Worm (Caenorhabditis elegans) whole organism, young adult: ENCODE measurements around the gene nhr-291.

ENCODE experiments used
- F10E7.11 ChIP-seq: sonication (generic microtip); optimal IDR thresholded peaks from 2 replicates; lab custom pipeline; 2017; ENCODE audit warnings: mild to moderate bottlenecking, missing genetic modification characterization, moderate library complexity, missing compliant biosample characterization
- F23B12.7 ChIP-seq: sonication (generic microtip); optimal IDR thresholded peaks from 2 replicates; lab custom pipeline; 2017; ENCODE audit warnings: missing genetic modification characterization, mild to moderate bottlenecking, missing compliant biosample characterization, antibody characterized with exemption, moderate library complexity; ENCODE audit not compliant: insufficient read depth
- F33H1.4 ChIP-seq: fragments of 200-800 bp; sonication (Bioruptor generic); IDR thresholded peaks from 2 replicates; pipeline ENCODE4 v1.3.6; 2022; ENCODE audit warnings: missing genetic modification reagents, missing genetic modification characterization, missing compliant biosample characterization
- F39B2.1 ChIP-seq: fragments of 200-800 bp; sonication (Bioruptor generic); IDR thresholded peaks from 2 replicates; pipeline ENCODE4 v1.3.6; 2022; ENCODE audit warnings: missing genetic modification reagents, missing genetic modification characterization, missing compliant biosample characterization
- T26A5.8 ChIP-seq: sonication (generic microtip); optimal IDR thresholded peaks from 2 replicates; lab custom pipeline; 2016; ENCODE audit warnings: missing genetic modification characterization, missing compliant biosample characterization
- Y67H2A.10 ChIP-seq: fragments of 200-800 bp; sonication (Bioruptor generic); conservative IDR thresholded peaks from 2 replicates; pipeline ENCODE4 v1.3.6; 2022; ENCODE audit warnings: missing genetic modification reagents, missing genetic modification characterization, missing compliant biosample characterization
- ZK185.1 ChIP-seq: sonication (generic microtip); optimal IDR thresholded peaks from 2 replicates; lab custom pipeline; 2016; ENCODE audit warnings: mild to moderate bottlenecking, missing genetic modification characterization, missing compliant biosample characterization; ENCODE audit not compliant: poor library complexity, severe bottlenecking
- akir-1 ChIP-seq: fragments of 200-800 bp; sonication (Bioruptor generic); optimal IDR thresholded peaks from 2 replicates; lab custom pipeline; 2018; ENCODE audit warnings: mild to moderate bottlenecking, missing genetic modification characterization, moderate library complexity, missing compliant biosample characterization
- ama-1 ChIP-seq, 3 experiments: fragments of 150-350 bp in 1 of 3; sonication (generic microtip) in 2 of 3; optimal IDR thresholded peaks; 2 replicates each; lab custom pipeline; 2014 to 2018; ENCODE audit warnings: missing biosample characterization in 2 of 3, missing genetic modification characterization in 2 of 3, missing genetic modification reagents in 2 of 3
- attf-5 ChIP-seq: fragments of 200-800 bp; sonication (Bioruptor generic); optimal IDR thresholded peaks from 2 replicates; lab custom pipeline; 2018; ENCODE audit warnings: mild to moderate bottlenecking, missing genetic modification characterization, missing compliant biosample characterization
- ccch-3 ChIP-seq: fragments of 200-800 bp; sonication (Bioruptor generic); optimal IDR thresholded peaks from 2 replicates; lab custom pipeline; 2018; ENCODE audit warnings: mild to moderate bottlenecking, missing genetic modification characterization, missing compliant biosample characterization
- cebp-1 ChIP-seq, 2 experiments: fragments of 200-800 bp in 1 of 2; sonication (Bioruptor generic) in 1 of 2; sonication (generic microtip) in 1 of 2; IDR thresholded peaks in 1 of 2; optimal IDR thresholded peaks in 1 of 2; 2 replicates each; pipeline versions ENCODE4 v1.3.6 to Lab custom; 2017 to 2022; ENCODE audit warnings: missing compliant biosample characterization in 2 of 2, missing genetic modification characterization in 2 of 2, mild to moderate bottlenecking in 1 of 2, missing genetic modification reagents in 1 of 2, moderate library complexity in 1 of 2
- ceh-58 ChIP-seq: fragments of 200-800 bp; sonication (Bioruptor generic); IDR thresholded peaks from 2 replicates; pipeline ENCODE4 v1.3.6; 2022; ENCODE audit warnings: missing genetic modification characterization, missing compliant biosample characterization
- ceh-79 ChIP-seq: sonication (generic microtip); optimal IDR thresholded peaks from 2 replicates; lab custom pipeline; 2017; ENCODE audit warnings: mild to moderate bottlenecking, missing genetic modification characterization, missing compliant biosample characterization
- egl-18 ChIP-seq: fragments of 200-800 bp; sonication (Bioruptor generic); IDR thresholded peaks from 2 replicates; pipeline ENCODE4 v1.3.6; 2022; ENCODE audit warnings: missing genetic modification reagents, missing genetic modification characterization, missing compliant biosample characterization
- egl-44 ChIP-seq: fragments of 200-800 bp; sonication (Bioruptor generic); IDR thresholded peaks from 2 replicates; pipeline ENCODE4 v1.3.6; 2022; ENCODE audit warnings: missing genetic modification reagents, missing genetic modification characterization, missing compliant biosample characterization
- egrh-3 ChIP-seq: fragments of 200-800 bp; sonication (Bioruptor generic); IDR thresholded peaks from 2 replicates; pipeline ENCODE4 v1.3.6; 2022; ENCODE audit warnings: missing genetic modification reagents, missing genetic modification characterization, missing compliant biosample characterization
- fkh-3 ChIP-seq: sonication (generic microtip); optimal IDR thresholded peaks from 2 replicates; lab custom pipeline; 2016; ENCODE audit warnings: mild to moderate bottlenecking, missing genetic modification characterization, missing compliant biosample characterization
- gei-17 ChIP-seq: fragments of 200-800 bp; sonication (Bioruptor generic); optimal IDR thresholded peaks from 2 replicates; lab custom pipeline; 2018; ENCODE audit warnings: mild to moderate bottlenecking, missing genetic modification characterization, missing compliant biosample characterization
- him-1 ChIP-seq: sonication (generic microtip); optimal IDR thresholded peaks from 2 replicates; lab custom pipeline; 2016; ENCODE audit warnings: missing genotype, missing genetic modification reagents, missing genetic modification characterization, missing compliant biosample characterization
- hlh-12 ChIP-seq: sonication (generic microtip); optimal IDR thresholded peaks from 2 replicates; lab custom pipeline; 2016; ENCODE audit warnings: missing genetic modification characterization, missing compliant biosample characterization
- hsf-1 ChIP-seq: fragments of 200-800 bp; sonication (Bioruptor generic); IDR thresholded peaks from 2 replicates; pipeline ENCODE4 v1.3.6; 2022; ENCODE audit warnings: missing genetic modification reagents, missing genetic modification characterization, missing compliant biosample characterization
- lin-40 ChIP-seq: sonication (generic microtip); optimal IDR thresholded peaks from 2 replicates; lab custom pipeline; 2016; ENCODE audit warnings: missing genetic modification characterization, mild to moderate bottlenecking, missing compliant biosample characterization, missing genotype, missing genetic modification reagents
- lin-54 ChIP-seq: fragments of 200-800 bp; sonication (Bioruptor generic); optimal IDR thresholded peaks from 2 replicates; lab custom pipeline; 2018; ENCODE audit warnings: mild to moderate bottlenecking, missing genetic modification characterization, missing compliant biosample characterization
- madf-3 ChIP-seq: fragments of 200-800 bp; sonication (Bioruptor generic); IDR thresholded peaks from 2 replicates; pipeline ENCODE4 v1.3.6; 2022; ENCODE audit warnings: missing genetic modification reagents, missing genetic modification characterization, missing compliant biosample characterization
- mcd-1 ChIP-seq: fragments of 200-800 bp; sonication (Bioruptor generic); IDR thresholded peaks from 2 replicates; pipeline ENCODE4 v1.3.6; 2022; ENCODE audit warnings: missing genetic modification reagents, missing genetic modification characterization, missing compliant biosample characterization
- nfya-2 ChIP-seq: fragments of 200-800 bp; sonication (Bioruptor generic); IDR thresholded peaks from 2 replicates; pipeline ENCODE4 v1.3.6; 2022; ENCODE audit warnings: missing genetic modification reagents, missing genetic modification characterization, missing compliant biosample characterization
- nhr-120 ChIP-seq: fragments of 200-800 bp; sonication (Bioruptor generic); IDR thresholded peaks from 2 replicates; pipeline ENCODE4 v1.3.6; 2022; ENCODE audit warnings: missing genetic modification characterization, missing compliant biosample characterization
- nhr-27 ChIP-seq: fragments of 200-800 bp; sonication (Bioruptor generic); optimal IDR thresholded peaks from 2 replicates; lab custom pipeline; 2018; ENCODE audit warnings: mild to moderate bottlenecking, missing genetic modification characterization, moderate library complexity, missing compliant biosample characterization
- nhr-90 ChIP-seq: sonication (generic microtip); optimal IDR thresholded peaks from 2 replicates; lab custom pipeline; 2016; ENCODE audit warnings: missing genotype, mild to moderate bottlenecking, missing genetic modification characterization, missing compliant biosample characterization
- snpc-3.4 ChIP-seq: sonication (generic microtip); optimal IDR thresholded peaks from 2 replicates; lab custom pipeline; 2017; ENCODE audit warnings: missing genetic modification characterization, mild to moderate bottlenecking, missing compliant biosample characterization, antibody characterized with exemption, moderate library complexity, missing genotype, missing genetic modification reagents
- somi-1 ChIP-seq: fragments of 200-800 bp; sonication (Bioruptor generic); optimal IDR thresholded peaks from 2 replicates; lab custom pipeline; 2018; ENCODE audit warnings: mild to moderate bottlenecking, missing genetic modification characterization, missing compliant biosample characterization
- tlf-1 ChIP-seq: fragments of 200-800 bp; sonication (Bioruptor generic); optimal IDR thresholded peaks from 2 replicates; lab custom pipeline; 2018; ENCODE audit warnings: mild to moderate bottlenecking, missing genetic modification characterization, missing compliant biosample characterization
- zim-3 ChIP-seq: sonication (generic microtip); optimal IDR thresholded peaks from 2 replicates; lab custom pipeline; 2017; ENCODE audit warnings: mild to moderate bottlenecking, missing genetic modification characterization, moderate library complexity, missing compliant biosample characterization
- ztf-25 ChIP-seq: fragments of 200-800 bp; sonication (Bioruptor generic); IDR thresholded peaks from 2 replicates; pipeline ENCODE4 v1.3.6; 2022; ENCODE audit warnings: missing genetic modification reagents, missing genetic modification characterization, missing compliant biosample characterization

Gene nhr-291

DNA sequence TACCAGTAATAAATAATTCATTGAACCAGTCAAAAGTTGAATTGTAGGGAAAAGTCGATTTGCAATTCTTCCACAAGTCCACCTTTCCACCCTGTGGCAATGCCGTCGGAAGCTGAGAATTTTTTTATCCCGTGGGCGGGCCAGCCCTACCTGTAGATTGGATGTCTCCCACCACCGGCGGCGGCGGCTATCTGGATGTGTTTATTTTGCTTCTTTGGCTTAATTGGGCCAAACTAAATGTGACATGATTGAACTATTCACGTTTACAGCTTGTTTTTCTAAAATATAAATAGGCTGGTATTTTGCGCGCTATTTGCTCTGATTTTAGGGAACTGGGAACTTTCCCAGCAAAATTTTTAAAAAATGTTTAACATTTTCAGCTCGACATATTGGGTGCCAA is 25.7 kb downstream of the nhr-291 start, which contains the start of gene wrt-8:
TSS of gene wrt-8 (minus strand) at position 101 of the 400 bp plus-strand sequence.
- TF ChIP-seq nhr-120 (GFP tag; lab: Robert Waterston, UW) = 0 out of 2 replicates have a peak, but pooled peaks have one; percentile 11
- no peak for TF ChIP-seq him-1

DNA sequence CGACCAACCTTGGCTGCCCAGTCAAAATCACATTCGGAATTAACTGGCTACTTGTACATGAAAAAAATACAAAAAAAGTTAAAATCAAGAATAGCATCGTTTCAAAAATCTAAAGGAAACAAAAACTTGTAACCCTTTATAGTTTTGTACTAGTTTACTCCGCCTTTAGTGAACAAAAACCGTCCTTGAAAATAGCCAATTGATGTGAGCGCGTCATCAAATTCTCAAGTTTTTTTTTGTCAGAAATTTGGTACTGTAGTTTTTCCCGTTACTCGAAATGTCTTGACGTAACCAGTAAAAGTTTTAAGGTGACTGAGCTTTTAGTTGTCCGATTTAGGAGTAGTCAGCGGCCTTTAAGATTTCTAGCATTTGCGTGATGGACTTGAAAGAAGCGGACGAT is 28.5 kb downstream of the nhr-291 start, which contains the start of gene C29F3.3:
TSS of gene C29F3.3 (minus strand) at position 101 of the 400 bp plus-strand sequence.
- TF ChIP-seq Y67H2A.10 (GFP tag; lab: Robert Waterston, UW) = no peak
- no peak for TF ChIP-seq ztf-25 (GFP tag; lab: Robert Waterston, UW)
- TF ChIP-seq somi-1 = no peak
- TF ChIP-seq F33H1.4 (GFP tag; lab: Robert Waterston, UW) = no peak
- no peak for TF ChIP-seq F39B2.1
- TF ChIP-seq F10E7.11 = no peak
- no peak for TF ChIP-seq attf-5 (GFP tag; lab: Kevin White, UChicago)
- no peak for TF ChIP-seq egl-44 (GFP tag; lab: Robert Waterston, UW)
- TF ChIP-seq egrh-3 (GFP tag; lab: Robert Waterston, UW) = no peak
- TF ChIP-seq egl-18 = no peak
- TF ChIP-seq lin-54 (GFP tag; lab: Kevin White, UChicago) = no peak
- TF ChIP-seq F23B12.7 (tag; lab: Kevin White, UChicago) = no peak
- no peak for TF ChIP-seq nfya-2 (GFP tag; lab: Robert Waterston, UW)
- TF ChIP-seq madf-3 (GFP tag; lab: Robert Waterston, UW) = no peak
- no peak for TF ChIP-seq akir-1
- TF ChIP-seq ccch-3 = no peak

DNA sequence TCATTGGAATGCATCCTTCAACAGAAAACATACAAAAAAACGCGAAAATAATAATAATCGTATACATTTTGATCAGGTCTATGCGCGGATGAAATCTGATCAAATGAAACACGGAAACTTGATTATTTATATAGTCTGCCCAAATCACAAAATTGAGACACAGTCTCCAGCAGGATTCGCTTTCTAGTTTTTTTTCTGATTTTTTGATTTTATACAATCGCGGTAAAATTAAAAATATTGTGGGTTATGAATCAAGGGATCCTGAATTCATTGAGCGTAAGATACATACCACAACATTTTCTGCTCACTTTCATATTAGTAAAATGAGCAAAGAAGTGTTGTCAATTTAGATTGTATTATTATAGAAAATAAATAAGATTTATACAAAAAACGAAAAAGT is 30.3 kb downstream of the nhr-291 start, which contains the start of gene clec-230:
TSS of gene clec-230 (minus strand) at position 101 of the 400 bp plus-strand sequence.
- no peak for TF ChIP-seq tlf-1
- no peak for TF ChIP-seq nhr-27 (tag; lab: Kevin White, UChicago)
- TF ChIP-seq nhr-90 = no peak
- no peak for TF ChIP-seq hsf-1 (GFP tag; lab: Robert Waterston, UW)
- TF ChIP-seq akir-1 = no peak
- no peak for TF ChIP-seq hlh-12 (tag; lab: Kevin White, UChicago)
- no peak for TF ChIP-seq fkh-3
- TF ChIP-seq ceh-79 (tag; lab: Kevin White, UChicago) = no peak
- TF ChIP-seq ceh-58 = no peak
- TF ChIP-seq lin-40 (tag; lab: Kevin White, UChicago) = no peak
- no peak for TF ChIP-seq cebp-1 (GFP tag; IDR thresholded peaks at IDR 0.05; lab: Robert Waterston, UW)
- TF ChIP-seq cebp-1 (tag; optimal IDR thresholded peaks at IDR 0.05; lab: Kevin White, UChicago) = no peak
- no peak for TF ChIP-seq egrh-3 (GFP tag; lab: Robert Waterston, UW)
- no peak for TF ChIP-seq mcd-1
- TF ChIP-seq T26A5.8 = no peak

DNA sequence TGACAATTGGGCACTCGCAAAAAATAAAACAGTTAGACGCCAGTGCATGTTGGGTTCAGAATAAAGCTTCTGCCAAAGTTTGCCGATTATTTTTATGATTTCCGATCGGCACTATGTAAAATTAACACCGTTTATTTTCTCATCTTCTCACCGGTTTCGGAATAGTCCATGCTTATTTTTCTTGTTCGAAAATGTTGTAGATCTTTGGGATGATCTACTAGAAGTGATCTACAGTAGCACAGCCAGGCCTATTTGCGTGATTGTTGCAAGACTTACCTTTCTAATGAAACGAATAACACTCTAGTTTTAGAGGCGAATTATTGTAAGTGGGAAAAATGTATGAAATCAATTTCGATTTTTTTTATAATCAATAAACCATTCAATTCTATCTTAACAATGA is 31.9 kb downstream of the nhr-291 start, which contains the start of gene clec-231:
TSS of gene clec-231 (minus strand) at position 101 of the 400 bp plus-strand sequence.
- no peak for TF ChIP-seq ama-1 (optimal IDR thresholded peaks at IDR 0.05; lab: Kevin White, UChicago)
- TF ChIP-seq ama-1 (GFP tag; optimal IDR thresholded peaks at IDR 0.05; lab: Kevin White, UChicago) = no peak
- no peak for TF ChIP-seq tlf-1
- no peak for TF ChIP-seq snpc-3.4
- TF ChIP-seq zim-3 (tag; lab: Kevin White, UChicago) = no peak
- no peak for TF ChIP-seq gei-17 (GFP tag; lab: Kevin White, UChicago)
- TF ChIP-seq ZK185.1 = no peak
